Fruit fly (Drosophila melanogaster) ovary, adult (tissue): ENCODE measurements around the gene vsg.
A peak's percentile ranks its signal among the peaks of the same experiment; 100 is the strongest.

Experiments
- CG17801 ChIP-seq: fragments of 200-800 bp; optimal IDR thresholded peaks from 2 replicates; lab custom pipeline; 2019; ENCODE audit warnings: missing biosample characterization, mild to moderate bottlenecking, missing genetic modification characterization, moderate library complexity; ENCODE audit not compliant: partially characterized antibody

The vsg gene

DNA sequence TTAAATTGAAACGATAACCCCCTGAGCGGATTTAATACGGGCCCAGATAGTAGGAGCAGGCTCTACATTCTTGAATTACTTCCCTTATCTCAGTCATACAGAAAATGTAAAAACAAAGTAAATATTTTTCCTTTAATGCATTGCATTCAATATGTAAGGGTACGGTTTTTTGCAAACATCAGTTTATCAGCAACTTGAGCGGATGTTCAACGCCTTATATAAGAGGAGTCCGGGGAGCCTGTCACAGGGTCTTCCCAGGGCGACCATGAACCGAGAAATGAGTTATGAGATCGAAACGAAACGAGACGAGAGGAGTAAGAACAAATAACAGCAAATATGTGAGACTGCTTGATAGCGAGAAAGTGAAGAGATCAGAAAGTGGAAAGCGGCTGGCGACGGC lies 2.5 kb downstream of the vsg start:
- no peak for TF ChIP-seq CG17801 (GFP tag; lab: Kevin White, UChicago)

DNA sequence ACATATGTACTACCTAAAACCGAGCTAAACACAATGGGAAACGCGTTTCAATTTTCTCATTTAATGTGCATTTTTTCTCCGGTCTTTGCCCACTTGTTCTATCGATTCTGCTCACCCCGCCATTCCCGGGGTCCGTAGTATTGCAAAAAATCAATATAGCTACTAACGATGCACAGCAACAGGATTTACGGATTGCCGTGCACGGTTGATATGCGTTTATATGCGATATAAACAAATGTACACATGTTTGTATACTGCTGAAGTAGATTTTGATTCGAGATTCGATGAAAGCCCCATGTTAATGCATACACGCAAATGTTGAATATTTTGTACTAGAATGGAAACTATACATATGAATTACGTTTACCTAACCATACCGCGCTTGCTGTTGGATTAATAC lies 3.0 kb downstream of the vsg start:
- TF ChIP-seq CG17801 (GFP tag; lab: Kevin White, UChicago), result no peak

DNA sequence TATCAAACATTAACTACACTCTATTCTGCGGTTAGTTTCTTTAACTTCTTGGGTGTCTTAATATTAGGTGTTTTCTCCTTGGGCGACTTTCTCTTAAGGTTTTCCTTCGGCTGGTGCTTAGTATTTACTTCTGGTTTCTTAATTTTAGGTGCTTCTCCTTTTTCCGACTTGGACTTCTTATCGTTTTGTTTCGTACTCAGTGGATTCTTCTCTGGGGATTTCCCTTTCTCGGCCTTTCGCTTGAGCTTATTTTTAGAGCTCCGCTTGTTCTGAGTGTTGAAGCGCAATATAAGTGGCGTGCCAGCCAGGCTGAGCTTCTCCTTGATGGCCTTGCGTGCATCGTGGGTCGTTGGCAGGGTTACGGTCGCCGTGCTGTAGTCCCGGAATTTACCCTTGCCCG lies 3.7 kb downstream of the vsg start:
- no peak for TF ChIP-seq CG17801 (GFP tag; lab: Kevin White, UChicago)

DNA sequence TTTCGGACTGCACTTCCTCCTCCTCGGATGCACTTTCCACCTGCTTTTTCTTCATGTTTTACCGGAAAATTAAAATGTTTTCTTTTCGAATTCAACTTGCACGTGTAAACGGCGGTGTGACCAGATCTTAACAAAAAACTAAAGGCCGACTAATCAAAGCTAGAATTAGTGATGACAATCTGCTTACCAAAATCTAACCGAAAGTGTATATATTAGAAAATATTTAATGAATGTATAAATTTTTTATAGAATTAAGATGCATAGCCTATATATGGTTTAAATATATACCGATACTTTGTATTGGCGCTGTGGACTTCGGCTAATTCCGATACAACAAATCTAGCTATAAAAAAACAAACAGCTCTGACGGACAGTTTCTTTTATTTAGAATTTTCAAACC lies 4.8 kb downstream of the vsg start, which contains the start of the genes CG18178 and CG14174:
CG18178 (minus strand) TSS at position 216 of the 400 bp plus-strand sequence.
CG14174 (plus strand) TSS at position 400 of the 400 bp plus-strand sequence.
- TF ChIP-seq CG17801 (GFP tag; lab: Kevin White, UChicago), result peak; percentile 78

DNA sequence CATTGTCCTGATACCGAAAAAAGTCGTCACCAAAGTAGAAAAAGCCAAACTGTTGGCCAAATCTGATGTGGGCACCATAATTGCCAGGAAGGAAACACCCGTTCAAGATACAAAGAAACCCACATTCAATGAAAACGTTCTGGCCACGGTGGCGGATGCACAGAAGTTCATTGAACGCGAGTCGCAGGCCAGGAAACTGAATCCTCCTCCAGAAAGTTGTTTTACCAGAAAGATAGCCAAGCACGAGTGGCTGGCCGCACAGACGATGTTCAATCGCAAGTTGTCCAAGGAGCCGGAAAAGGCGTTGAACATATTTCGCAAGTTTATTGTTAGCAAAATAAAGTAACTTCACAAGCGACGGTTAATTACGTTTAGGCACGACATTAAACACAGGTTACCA lies 6.0 kb downstream of the vsg start:
- no peak for TF ChIP-seq CG17801 (GFP tag; lab: Kevin White, UChicago)

DNA sequence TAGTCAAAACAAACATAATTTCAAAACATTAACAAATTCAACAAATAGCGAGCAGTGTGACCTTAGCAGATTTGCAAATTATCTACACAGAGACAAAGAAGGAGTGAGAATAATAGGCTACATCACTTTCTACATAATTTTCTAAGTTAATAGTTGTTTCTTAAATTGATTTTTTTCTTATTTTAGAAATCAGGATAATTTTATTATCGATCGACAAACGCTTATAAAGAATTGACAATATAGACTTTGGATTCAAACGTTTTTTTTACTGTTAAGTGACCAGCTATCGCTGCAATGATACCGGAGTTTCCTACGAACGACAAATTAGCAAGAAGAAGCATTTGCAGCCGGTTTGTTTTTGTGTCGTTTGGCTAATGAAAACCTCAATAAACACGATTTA lies 9.0 kb downstream of the vsg start, which contains the start of the genes nbs and defl:
nbs (minus strand) TSS at position 87 of the 400 bp plus-strand sequence.
defl (plus strand) TSS at position 316 of the 400 bp plus-strand sequence.
- peak; percentile 63 for TF ChIP-seq CG17801 (GFP tag; lab: Kevin White, UChicago)

DNA sequence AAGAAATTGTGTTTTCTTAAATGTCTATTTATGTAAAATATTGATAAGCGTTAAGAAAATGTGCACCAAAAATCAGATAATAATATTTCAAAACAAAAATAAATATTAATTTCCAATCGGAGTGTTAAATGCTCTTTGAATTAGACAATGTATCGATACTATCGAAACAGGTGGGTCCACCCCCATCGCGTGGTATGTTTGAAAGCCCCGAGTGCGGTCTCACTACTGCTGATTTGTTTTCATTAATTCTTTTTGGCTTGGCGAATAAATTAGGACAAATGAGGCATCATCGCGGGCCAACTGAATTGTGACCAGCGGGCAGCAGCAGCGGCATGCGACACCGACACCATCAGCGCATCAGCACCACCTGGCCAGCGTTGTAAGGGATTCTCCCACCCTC lies 12.6 kb downstream of the vsg start, which contains the start of gene Naa60:
Naa60 (plus strand) TSS at position 189 of the 400 bp plus-strand sequence.
- TF ChIP-seq CG17801 (GFP tag; lab: Kevin White, UChicago), result peak; percentile 28

DNA sequence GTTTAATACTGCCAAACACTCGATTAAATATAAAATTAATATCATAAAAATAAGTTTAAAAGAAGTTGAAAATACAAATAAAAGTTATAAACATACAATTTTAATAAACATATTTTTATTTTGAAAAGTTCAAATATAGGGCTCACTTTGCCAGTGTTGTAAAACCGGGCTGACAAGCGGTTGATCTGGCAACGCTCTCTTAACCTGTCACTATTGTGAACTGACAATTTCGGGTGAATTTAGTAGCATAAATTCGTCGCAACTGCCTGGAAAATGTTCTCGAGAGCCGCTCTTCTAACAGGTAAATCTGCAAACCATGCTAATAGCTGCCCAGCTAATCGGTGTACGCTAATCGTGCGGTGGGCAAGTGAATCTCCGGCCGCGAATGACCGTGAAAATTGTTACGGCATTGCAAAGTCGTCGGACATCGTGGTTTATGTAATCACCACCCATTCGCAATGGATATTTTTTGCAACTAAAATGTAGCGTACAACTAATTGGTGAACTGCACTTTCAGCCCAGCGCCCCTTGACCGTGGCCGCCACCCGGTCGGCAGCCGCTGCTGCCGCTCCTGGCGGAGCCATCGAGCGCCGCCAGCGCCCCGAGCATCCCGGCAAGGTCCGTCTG lies 15.8 kb downstream of the vsg start, which contains the start of gene ATPsynB:
ATPsynB (plus strand) TSS at position 205 of the 627 bp plus-strand sequence.
- no peak for TF ChIP-seq CG17801 (GFP tag; lab: Kevin White, UChicago)

DNA sequence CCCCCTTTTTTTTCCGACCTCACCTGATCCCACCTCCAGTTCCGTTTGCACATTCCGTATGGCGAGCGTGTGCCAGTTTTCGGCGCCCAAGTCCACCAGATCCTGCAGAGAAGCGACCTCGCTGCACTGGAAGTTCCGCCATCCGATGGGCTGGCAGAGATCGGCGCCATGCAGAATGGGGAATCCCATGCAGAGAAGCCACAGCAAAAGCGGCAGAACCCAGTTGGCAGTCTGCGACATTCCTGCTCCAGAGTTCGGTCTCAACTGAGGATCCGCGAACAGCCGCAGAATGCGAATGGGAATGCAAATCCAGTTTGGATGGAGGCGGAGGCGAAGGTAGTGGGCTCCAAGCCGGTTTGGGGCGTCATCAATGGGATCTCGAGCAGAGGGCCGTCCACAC lies 19.4 kb downstream of the vsg start, which contains the start of gene CG6749:
CG6749 (minus strand) TSS at position 245 of the 400 bp plus-strand sequence.
- no peak for TF ChIP-seq CG17801 (GFP tag; lab: Kevin White, UChicago)

DNA sequence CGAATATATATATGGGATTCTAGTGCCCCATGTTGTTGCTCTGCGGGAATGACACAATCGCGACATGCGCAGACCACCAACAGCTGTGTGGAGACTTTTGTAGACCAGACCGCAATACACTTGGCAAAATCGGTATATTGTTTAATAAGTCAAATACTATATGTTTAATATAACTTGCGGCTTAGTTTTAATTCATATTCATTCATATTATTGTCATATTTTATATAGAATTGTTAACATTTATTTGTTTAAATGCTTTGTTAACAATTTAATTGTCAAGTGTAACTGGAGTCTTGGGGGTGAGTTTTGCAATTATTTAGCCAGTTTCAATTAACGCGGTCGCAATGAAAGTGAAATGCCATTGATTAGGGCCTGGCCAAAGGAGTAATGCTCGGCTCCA lies 25.5 kb downstream of the vsg start:
- TF ChIP-seq CG17801 (GFP tag; lab: Kevin White, UChicago), result no peak

DNA sequence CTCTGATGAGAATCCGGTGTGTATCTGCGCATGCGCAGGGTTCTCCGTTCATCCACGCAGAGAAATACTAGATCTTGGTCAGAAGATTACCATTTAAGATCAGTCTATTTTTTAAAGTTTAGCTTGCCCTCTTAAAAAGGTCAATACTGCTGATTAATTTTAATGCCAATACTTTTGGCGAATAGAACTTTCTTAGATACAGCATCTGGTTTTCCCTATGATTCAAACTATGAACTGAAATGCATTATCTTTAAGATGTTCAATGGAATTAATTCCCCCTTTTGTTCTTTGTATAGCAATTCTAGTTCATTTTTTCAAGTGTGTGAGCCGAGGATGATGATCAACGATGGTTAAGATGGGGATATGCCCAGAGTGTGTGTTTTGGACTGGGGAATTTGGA lies 28.2 kb downstream of the vsg start:
- no peak for TF ChIP-seq CG17801 (GFP tag; lab: Kevin White, UChicago)

DNA sequence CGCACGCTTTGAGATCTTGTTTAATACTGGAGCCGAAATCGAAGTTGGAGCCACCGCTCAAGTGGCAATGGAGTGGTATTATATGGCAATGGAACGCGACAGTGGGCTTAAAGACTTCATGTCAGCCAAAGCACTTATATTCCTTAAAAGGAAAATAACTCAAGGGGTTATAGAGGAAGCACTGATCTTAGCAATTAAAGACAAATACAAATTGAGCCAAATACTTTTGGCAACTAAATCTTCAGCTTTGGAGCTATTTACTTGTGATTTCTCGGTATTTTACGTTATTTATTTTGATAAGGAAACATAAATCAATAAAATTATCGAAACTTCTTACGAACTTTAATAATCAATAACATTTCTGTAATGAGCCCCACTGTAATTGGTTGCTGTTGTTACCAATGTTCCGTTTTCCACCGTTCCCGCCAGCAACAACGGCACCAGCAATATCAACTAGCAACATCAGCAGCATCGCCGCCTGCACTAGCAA lies 30.0 kb downstream of the vsg start:
- TF ChIP-seq CG17801 (GFP tag; lab: Kevin White, UChicago), result peak; percentile 89

DNA sequence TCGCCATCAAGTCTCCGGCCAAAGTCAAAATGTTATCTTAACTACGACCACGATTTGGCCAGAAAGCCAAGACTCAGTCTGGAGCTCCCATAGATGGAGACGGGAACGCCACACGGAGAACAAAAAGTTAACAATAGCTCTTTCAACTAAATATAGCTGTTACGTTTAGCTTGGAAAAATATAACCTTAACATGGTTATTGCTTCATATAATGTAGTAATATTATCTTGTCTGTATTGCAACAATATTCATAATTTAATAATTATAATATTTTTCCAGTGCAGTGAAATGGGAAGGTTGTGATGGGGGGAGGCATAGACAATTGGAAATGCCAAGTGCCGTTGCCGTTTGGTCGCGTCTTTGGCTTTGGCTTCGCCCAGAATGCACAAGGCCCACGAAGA lies 31.3 kb downstream of the vsg start:
- TF ChIP-seq CG17801 (GFP tag; lab: Kevin White, UChicago), result no peak

DNA sequence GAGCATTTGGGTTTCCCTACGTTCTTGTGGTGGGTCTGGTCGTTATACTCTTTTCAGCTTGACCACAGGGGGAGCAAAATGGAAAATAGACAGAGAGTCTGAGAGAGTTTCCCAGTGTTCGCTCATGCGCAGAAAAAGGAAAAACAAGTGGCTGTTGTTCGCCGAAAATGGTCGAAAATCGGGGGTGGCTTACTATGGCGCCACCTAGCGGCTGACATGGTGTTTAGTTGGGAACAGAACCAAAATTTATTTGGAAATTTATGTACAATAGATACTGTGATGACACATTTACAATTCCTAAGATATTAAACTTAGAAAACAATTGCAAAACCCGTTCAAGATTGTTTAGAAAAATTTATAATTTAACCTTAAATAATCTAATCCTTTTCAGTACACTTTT lies 37.5 kb downstream of the vsg start:
- TF ChIP-seq CG17801 (GFP tag; lab: Kevin White, UChicago), result no peak

DNA sequence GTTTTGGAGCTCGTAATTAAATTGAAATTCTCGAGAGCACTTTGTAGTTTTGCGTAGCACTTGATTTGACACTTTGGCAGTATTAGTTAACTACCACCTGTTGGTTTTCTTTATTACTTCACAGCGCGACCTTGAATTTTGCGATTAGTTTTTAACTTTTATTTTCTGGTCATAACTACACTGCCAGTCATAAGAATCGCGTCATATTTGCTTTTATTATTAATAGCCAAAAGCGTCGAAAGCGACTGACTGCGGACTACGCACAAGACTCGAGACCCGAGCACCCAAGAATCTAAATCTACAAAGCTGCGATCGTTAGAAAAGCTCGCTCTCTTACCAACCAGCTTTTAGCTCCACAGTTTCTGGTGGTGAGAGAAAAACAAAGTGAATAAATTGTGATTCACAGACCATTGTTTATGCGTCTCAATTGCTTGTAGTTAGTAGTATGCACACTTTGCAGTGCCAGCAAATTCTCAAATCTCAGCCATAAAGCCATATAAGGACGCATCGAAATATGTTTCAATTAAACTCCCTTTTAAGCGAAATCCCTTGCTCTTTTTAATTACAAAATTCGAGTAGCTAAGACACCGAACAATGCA lies 46.1 kb downstream of the vsg start, which contains the start of gene CG42268:
CG42268 (minus strand) TSS at position 245 of the 599 bp plus-strand sequence.
- TF ChIP-seq CG17801 (GFP tag; lab: Kevin White, UChicago), result peak; percentile 8
